Fruit fly (Drosophila melanogaster) whole organism, embryonic: Measurements from ENCODE around the gene Agpat1.

Experiments used
- CG11456 ChIP-seq: fragments of 200-800 bp; sonication (Bioruptor generic); IDR thresholded peaks from 3 replicates; pipeline ENCODE4 v1.3.6; 2022; ENCODE audit warnings: missing biosample characterization, missing genetic modification characterization
- CG14667 ChIP-seq: fragments of 200-800 bp; sonication (Bioruptor generic); IDR thresholded peaks from 2 replicates; pipeline ENCODE4 v1.3.6; 2022; ENCODE audit warnings: missing biosample characterization, missing genetic modification characterization
- CG15011 ChIP-seq: fragments of 200-800 bp; sonication (Bioruptor generic); optimal IDR thresholded peaks from 3 replicates; lab custom pipeline; 2018; ENCODE audit warnings: missing biosample characterization, mild to moderate bottlenecking, missing genetic modification characterization
- CG18262 ChIP-seq: fragments of 200-800 bp; optimal IDR thresholded peaks from 3 replicates; lab custom pipeline; 2019; ENCODE audit warnings: missing biosample characterization, mild to moderate bottlenecking, missing genetic modification characterization, moderate library complexity
- CG5245 ChIP-seq: fragments of 200-800 bp; sonication (Bioruptor generic); optimal IDR thresholded peaks from 3 replicates; lab custom pipeline; 2016; ENCODE audit warnings: missing biosample characterization, missing genetic modification characterization
- Dek ChIP-seq: fragments of 200-800 bp; sonication (Bioruptor generic); optimal IDR thresholded peaks from 3 replicates; lab custom pipeline; 2019; ENCODE audit warnings: missing biosample characterization, mild to moderate bottlenecking, missing genetic modification characterization, moderate library complexity
- Fer2 ChIP-seq: fragments of 200-800 bp; sonication (Bioruptor generic); optimal IDR thresholded peaks from 2 replicates; lab custom pipeline; 2018; ENCODE audit warnings: missing biosample characterization, mild to moderate bottlenecking, missing genetic modification characterization, moderate library complexity
- Hr39 ChIP-seq: fragments of >200 bp; optimal IDR thresholded peaks from 2 replicates; lab custom pipeline; 2017
- Rx ChIP-seq: fragments of 200-800 bp; sonication (Bioruptor generic); IDR thresholded peaks from 2 replicates; pipeline ENCODE4 v1.3.6; 2022; ENCODE audit warnings: missing biosample characterization, missing genetic modification characterization
- chif ChIP-seq, 2 experiments: fragments of 200-800 bp; sonication (Bioruptor generic); optimal IDR thresholded peaks; 3 replicates each; lab custom pipeline; 2016; ENCODE audit warnings: missing biosample characterization in 2 of 2, missing genetic modification characterization in 2 of 2
- hkb ChIP-seq, 2 experiments: fragments of 200-800 bp in 1 of 2; fragments of >200 bp in 1 of 2; sonication (Bioruptor generic) in 1 of 2; IDR thresholded peaks in 1 of 2; optimal IDR thresholded peaks in 1 of 2; 2 replicates each; pipeline versions ENCODE4 v1.3.6 to Lab custom; 2017 to 2022; ENCODE audit warnings: missing biosample characterization in 1 of 2, missing genetic modification characterization in 1 of 2
- prd ChIP-seq, 3 experiments: fragments of >200 bp in 2 of 3; fragments of 200-800 bp in 1 of 3; sonication (Bioruptor generic) in 1 of 3; optimal IDR thresholded peaks in 2 of 3; IDR thresholded peaks in 1 of 3; 2 replicates in 2 of 3; 3 replicates in 1 of 3; pipeline versions ENCODE4 v1.3.6 to Lab custom; 2017 to 2022; ENCODE audit warnings: missing biosample characterization in 1 of 3, missing genetic modification characterization in 1 of 3
- ro ChIP-seq: fragments of 200-800 bp; sonication (Bioruptor generic); IDR thresholded peaks from 2 replicates; pipeline ENCODE4 v1.3.6; 2022; ENCODE audit warnings: missing biosample characterization, missing genetic modification characterization

DNA sequence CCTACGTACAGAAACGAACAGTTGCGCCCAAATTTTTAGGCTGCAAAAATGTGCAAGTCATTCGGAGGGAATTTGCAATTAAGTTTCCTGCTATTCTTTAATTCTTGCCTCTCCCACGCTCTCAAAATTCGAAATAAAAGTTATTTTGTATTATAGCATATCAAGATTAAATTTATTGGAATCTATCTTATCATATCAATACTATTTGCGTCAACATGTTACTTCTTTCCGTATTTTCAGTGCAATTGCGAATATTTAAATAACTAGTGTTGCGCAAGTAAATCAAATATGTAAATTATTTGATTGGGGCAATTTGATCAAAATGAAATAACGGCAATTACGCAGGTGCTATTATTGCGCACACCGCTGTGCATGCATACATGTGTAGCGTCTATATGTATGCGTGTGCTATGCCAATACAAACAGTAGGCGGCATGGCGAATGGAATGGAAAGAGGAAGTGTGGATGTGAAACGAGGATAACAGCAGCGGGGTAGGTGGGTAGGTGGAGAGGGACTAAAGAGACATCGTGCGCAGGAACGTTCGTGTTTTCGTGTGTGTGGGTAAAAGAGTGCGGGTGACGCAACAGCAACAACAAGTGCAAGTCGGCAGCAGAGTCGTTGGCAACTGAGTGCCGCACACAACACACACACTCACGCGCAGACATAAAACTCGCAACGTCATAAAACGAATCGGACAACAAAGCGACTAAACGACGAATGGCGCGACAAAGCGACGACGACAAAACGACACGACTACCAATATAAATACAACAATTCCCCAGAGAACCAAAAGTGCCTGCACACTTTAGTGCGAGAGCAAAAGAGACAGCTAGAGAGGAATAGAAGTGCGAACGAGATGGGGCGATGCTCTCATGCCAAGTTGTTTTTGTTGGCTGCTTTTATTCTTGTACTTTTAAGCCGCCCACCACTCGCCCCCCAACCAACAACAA, 29.3 kb upstream of the Agpat1 start:
- TF ChIP-seq hkb (optimal IDR thresholded peaks at IDR 0.05; lab: Kevin White, UChicago) (no peak), hkb (GFP tag; IDR thresholded peaks at IDR 0.05; lab: Robert Waterston, UW) (peak; percentile 83), ro (GFP tag; lab: Robert Waterston, UW) (no peak; the same call in 1 of the 2 replicates), chif (GFP tag; optimal IDR thresholded peaks at IDR 0.05; lab: Kevin White, UChicago) (peak; percentile 88 to 93), Fer2 (tag; lab: Kevin White, UChicago) (peak; percentile 84), CG18262 (peak; percentile 98), Dek (peak; percentile 92), CG15011 (GFP tag; lab: Kevin White, UChicago) (peak; percentile 95), CG5245 (peak; percentile 89), CG11456 (GFP tag; lab: Robert Waterston, UW) (peak; percentile 81), Hr39 (no peak), prd (optimal IDR thresholded peaks at IDR 0.05; lab: Kevin White, UChicago) (no peak), prd (GFP tag; IDR thresholded peaks at IDR 0.05; lab: Robert Waterston, UW) (peak; percentile 90), CG14667 (GFP tag; lab: Robert Waterston, UW) (peak; percentile 73; the same call in 1 of the 2 replicates), Rx (peak; percentile 54)
